Fruit fly (Drosophila melanogaster) whole organism, prepupa: ENCODE measurements around the gene Usp12-46.

Source experiments
- Blimp-1 ChIP-seq: fragments of 200-800 bp; sonication (Bioruptor generic); optimal IDR thresholded peaks from 3 replicates; lab custom pipeline; 2017; ENCODE audit warnings: missing biosample characterization, missing genetic modification characterization, mild to moderate bottlenecking, moderate library complexity, missing genetic modification reagents
- CG10631 ChIP-seq: fragments of 200-800 bp; sonication (Bioruptor generic); optimal IDR thresholded peaks from 2 replicates; lab custom pipeline; 2016; ENCODE audit warnings: missing biosample characterization, missing genetic modification characterization
- CG11294 ChIP-seq: fragments of 200-800 bp; sonication (Bioruptor generic); IDR thresholded peaks from 2 replicates; pipeline ENCODE4 v1.3.6; 2022; ENCODE audit warnings: missing biosample characterization, missing genetic modification characterization
- CG11762 ChIP-seq: fragments of 200-800 bp; sonication (Bioruptor generic); optimal IDR thresholded peaks from 3 replicates; lab custom pipeline; 2016; ENCODE audit warnings: missing biosample characterization, missing genetic modification characterization; ENCODE audit not compliant: insufficient read depth
- CG15336 ChIP-seq: fragments of 200-800 bp; sonication (Bioruptor generic); IDR thresholded peaks from 2 replicates; pipeline ENCODE4 v1.3.6; 2022; ENCODE audit warnings: missing biosample characterization, missing genetic modification characterization
- CG1621 ChIP-seq: fragments of 200-800 bp; sonication (Bioruptor generic); optimal IDR thresholded peaks from 3 replicates; lab custom pipeline; 2018; ENCODE audit warnings: missing biosample characterization, mild to moderate bottlenecking, missing genetic modification characterization
- CG16779 ChIP-seq: fragments of 200-800 bp; sonication (Bioruptor generic); optimal IDR thresholded peaks from 3 replicates; lab custom pipeline; 2017; ENCODE audit warnings: missing biosample characterization, mild to moderate bottlenecking, missing genetic modification characterization
- CG3032 ChIP-seq: fragments of 200-800 bp; optimal IDR thresholded peaks from 2 replicates; lab custom pipeline; 2019; ENCODE audit warnings: missing biosample characterization, mild to moderate bottlenecking, missing genetic modification characterization, moderate library complexity
- CG32006 ChIP-seq: fragments of 200-800 bp; sonication (Bioruptor generic); optimal IDR thresholded peaks from 3 replicates; lab custom pipeline; 2017; ENCODE audit warnings: missing biosample characterization, mild to moderate bottlenecking, missing genetic modification characterization
- CG3919 ChIP-seq: fragments of 200-800 bp; sonication (Bioruptor generic); optimal IDR thresholded peaks from 3 replicates; lab custom pipeline; 2016; ENCODE audit warnings: missing biosample characterization, missing genetic modification characterization
- CG4318 ChIP-seq: fragments of 200-800 bp; sonication (Bioruptor generic); optimal IDR thresholded peaks from 3 replicates; lab custom pipeline; 2017; ENCODE audit warnings: missing biosample characterization, mild to moderate bottlenecking, missing genetic modification characterization
- CG6163 ChIP-seq: fragments of 200-800 bp; sonication (Bioruptor generic); IDR thresholded peaks from 3 replicates; pipeline ENCODE4 v1.3.6; 2022; ENCODE audit warnings: missing biosample characterization, missing genetic modification characterization
- CG6276 ChIP-seq: fragments of 200-800 bp; sonication (Bioruptor generic); optimal IDR thresholded peaks from 2 replicates; lab custom pipeline; 2017; ENCODE audit warnings: missing biosample characterization, mild to moderate bottlenecking, missing genetic modification characterization
- CG6808 ChIP-seq: fragments of 200-800 bp; sonication (Bioruptor generic); optimal IDR thresholded peaks from 3 replicates; lab custom pipeline; 2017; ENCODE audit warnings: missing biosample characterization, missing genetic modification characterization, mild to moderate bottlenecking, moderate library complexity, missing genetic modification reagents
- CG6854 ChIP-seq: fragments of 200-800 bp; sonication (Bioruptor generic); optimal IDR thresholded peaks from 2 replicates; lab custom pipeline; 2017; ENCODE audit warnings: missing biosample characterization, mild to moderate bottlenecking, missing genetic modification characterization
- CG7368 ChIP-seq: fragments of 200-800 bp; sonication (Bioruptor generic); optimal IDR thresholded peaks from 3 replicates; lab custom pipeline; 2016; ENCODE audit warnings: missing biosample characterization, missing genetic modification characterization
- CG8119 ChIP-seq: fragments of 200-800 bp; sonication (Bioruptor generic); IDR thresholded peaks from 3 replicates; pipeline ENCODE4 v1.3.6; 2022; ENCODE audit warnings: missing biosample characterization, missing genetic modification characterization
- CG8319 ChIP-seq: fragments of 200-800 bp; sonication (Bioruptor generic); optimal IDR thresholded peaks from 3 replicates; lab custom pipeline; 2016; ENCODE audit warnings: missing biosample characterization, missing genetic modification characterization
- CG8632 ChIP-seq: fragments of 200-800 bp; sonication (Bioruptor generic); optimal IDR thresholded peaks from 3 replicates; lab custom pipeline; 2016; ENCODE audit warnings: missing biosample characterization, missing genetic modification characterization
- CG9139 ChIP-seq: fragments of 200-800 bp; sonication (Bioruptor generic); optimal IDR thresholded peaks from 3 replicates; lab custom pipeline; 2017; ENCODE audit warnings: missing biosample characterization, mild to moderate bottlenecking, missing genetic modification characterization
- Eip75B ChIP-seq: fragments of 200-800 bp; sonication (Bioruptor generic); optimal IDR thresholded peaks from 3 replicates; lab custom pipeline; 2016; ENCODE audit warnings: missing biosample characterization, missing genetic modification characterization
- Eip78C ChIP-seq: fragments of 200-800 bp; sonication (Bioruptor generic); peaks from one replicate; lab custom pipeline; 2016; ENCODE audit warnings: missing biosample characterization, missing genetic modification characterization
- Ets21C ChIP-seq: fragments of 200-800 bp; sonication (Bioruptor generic); optimal IDR thresholded peaks from 3 replicates; lab custom pipeline; 2016; ENCODE audit warnings: missing biosample characterization, missing genetic modification characterization
- Ets96B ChIP-seq: fragments of 200-800 bp; optimal IDR thresholded peaks from 2 replicates; lab custom pipeline; 2019; ENCODE audit warnings: missing biosample characterization, mild to moderate bottlenecking, missing genetic modification characterization, moderate library complexity
- Gug ChIP-seq: fragments of 200-800 bp; sonication (Bioruptor generic); IDR thresholded peaks from 2 replicates; pipeline ENCODE4 v1.3.6; 2022; ENCODE audit warnings: missing biosample characterization, missing genetic modification characterization
- Hr4 ChIP-seq: fragments of 200-800 bp; sonication (Bioruptor generic); optimal IDR thresholded peaks from 3 replicates; lab custom pipeline; 2016; ENCODE audit warnings: missing biosample characterization, missing genetic modification characterization
- Lpt ChIP-seq: fragments of 200-800 bp; sonication (Bioruptor generic); optimal IDR thresholded peaks from 3 replicates; lab custom pipeline; 2016; ENCODE audit warnings: missing biosample characterization, missing genetic modification characterization
- Met ChIP-seq: fragments of 200-800 bp; sonication (Bioruptor generic); optimal IDR thresholded peaks from 3 replicates; lab custom pipeline; 2016; ENCODE audit warnings: missing biosample characterization, missing genetic modification characterization
- OdsH ChIP-seq: fragments of 200-800 bp; sonication (Bioruptor generic); optimal IDR thresholded peaks from 3 replicates; lab custom pipeline; 2016; ENCODE audit warnings: missing biosample characterization, missing genetic modification characterization
- Sox102F ChIP-seq: fragments of 200-800 bp; sonication (Bioruptor generic); optimal IDR thresholded peaks from 2 replicates; lab custom pipeline; 2016; ENCODE audit warnings: missing biosample characterization, mild to moderate bottlenecking, missing genetic modification characterization
- Sox14 ChIP-seq: fragments of 200-800 bp; sonication (Bioruptor generic); optimal IDR thresholded peaks from 3 replicates; lab custom pipeline; 2016; ENCODE audit warnings: missing biosample characterization, missing genetic modification characterization
- achi ChIP-seq: fragments of 200-800 bp; sonication (Bioruptor generic); optimal IDR thresholded peaks from 3 replicates; lab custom pipeline; 2016; ENCODE audit warnings: missing biosample characterization, missing genetic modification characterization
- acj6 ChIP-seq: fragments of 200-800 bp; sonication (Bioruptor generic); optimal IDR thresholded peaks from 3 replicates; lab custom pipeline; 2016; ENCODE audit warnings: missing biosample characterization, missing genetic modification characterization
- cyc ChIP-seq: fragments of 200-800 bp; sonication (Bioruptor generic); optimal IDR thresholded peaks from 3 replicates; lab custom pipeline; 2016; ENCODE audit warnings: missing biosample characterization, missing genetic modification characterization
- eg ChIP-seq: fragments of 200-800 bp; sonication (Bioruptor generic); IDR thresholded peaks from 3 replicates; pipeline ENCODE4 v1.3.6; 2022; ENCODE audit warnings: missing biosample characterization, missing genetic modification characterization
- fd59A ChIP-seq: fragments of 200-800 bp; sonication (Bioruptor generic); optimal IDR thresholded peaks from 2 replicates; lab custom pipeline; 2017; ENCODE audit warnings: missing biosample characterization, mild to moderate bottlenecking, missing genetic modification characterization, missing genetic modification reagents
- fd85E ChIP-seq: fragments of 200-800 bp; sonication (Bioruptor generic); optimal IDR thresholded peaks from 3 replicates; lab custom pipeline; 2016; ENCODE audit warnings: missing biosample characterization, missing genetic modification characterization
- fkh ChIP-seq: fragments of 200-800 bp; sonication (Bioruptor generic); optimal IDR thresholded peaks from 3 replicates; lab custom pipeline; 2017; ENCODE audit warnings: missing biosample characterization, mild to moderate bottlenecking, missing genetic modification characterization, moderate library complexity
- net ChIP-seq: fragments of 200-800 bp; sonication (Bioruptor generic); optimal IDR thresholded peaks from 3 replicates; lab custom pipeline; 2016; ENCODE audit warnings: missing biosample characterization, missing genetic modification characterization
- pdm3 ChIP-seq: fragments of 200-800 bp; sonication (Bioruptor generic); optimal IDR thresholded peaks from 3 replicates; lab custom pipeline; 2016; ENCODE audit warnings: missing biosample characterization, missing genetic modification characterization
- salr ChIP-seq, 2 experiments: fragments of 200-800 bp; sonication (Bioruptor generic); optimal IDR thresholded peaks; 3 replicates each; lab custom pipeline; 2016 to 2018; ENCODE audit warnings: missing biosample characterization in 2 of 2, missing genetic modification characterization in 2 of 2, mild to moderate bottlenecking in 1 of 2
- spab ChIP-seq: fragments of 200-800 bp; sonication (Bioruptor generic); optimal IDR thresholded peaks from 2 replicates; lab custom pipeline; 2017; ENCODE audit warnings: missing biosample characterization, mild to moderate bottlenecking, missing genetic modification characterization, missing genetic modification reagents
- ss ChIP-seq, 2 experiments: fragments of 200-800 bp; sonication (Bioruptor generic); optimal IDR thresholded peaks; 2 replicates in 1 of 2; 3 replicates in 1 of 2; lab custom pipeline; 2017 to 2018; ENCODE audit warnings: mild to moderate bottlenecking in 2 of 2, missing biosample characterization in 2 of 2, missing genetic modification characterization in 2 of 2, moderate library complexity in 1 of 2
- svp ChIP-seq: fragments of 200-800 bp; sonication (Bioruptor generic); peaks from one replicate; lab custom pipeline; 2016; ENCODE audit warnings: missing biosample characterization, missing genetic modification characterization
- vri ChIP-seq: fragments of 200-800 bp; sonication (Bioruptor generic); optimal IDR thresholded peaks from 3 replicates; lab custom pipeline; 2016; ENCODE audit warnings: missing biosample characterization, mild to moderate bottlenecking, missing genetic modification characterization

Gene Usp12-46

DNA sequence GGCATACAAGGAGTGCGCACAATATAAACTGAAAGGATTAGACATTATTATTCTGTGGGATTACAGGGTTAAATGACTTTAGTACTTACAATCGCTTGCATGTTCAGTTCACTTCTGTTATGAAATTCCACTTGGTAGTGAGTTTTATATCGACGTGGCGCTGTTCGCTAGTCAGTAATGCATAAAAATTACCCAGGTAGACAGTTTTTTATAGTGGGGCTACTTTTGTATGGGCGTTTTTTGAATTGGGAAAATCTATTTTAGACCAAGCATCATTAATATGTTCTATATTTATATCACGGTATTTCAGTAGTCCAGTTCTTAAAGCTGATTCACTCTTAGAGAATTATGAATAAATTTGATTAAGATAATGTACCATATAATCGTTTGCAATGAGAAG lies 21.0 kb downstream of the Usp12-46 start, which contains the start of gene CG43095:
TSS of gene CG43095 (minus strand) at position 101 of the 400 bp plus-strand sequence.
- TF ChIP-seq Hr4 (GFP tag; lab: Kevin White, UChicago) (no peak), Eip75B (GFP tag; lab: Kevin White, UChicago) (no peak), CG6808 (GFP tag; lab: Kevin White, UChicago) (no peak), cyc (no peak)

DNA sequence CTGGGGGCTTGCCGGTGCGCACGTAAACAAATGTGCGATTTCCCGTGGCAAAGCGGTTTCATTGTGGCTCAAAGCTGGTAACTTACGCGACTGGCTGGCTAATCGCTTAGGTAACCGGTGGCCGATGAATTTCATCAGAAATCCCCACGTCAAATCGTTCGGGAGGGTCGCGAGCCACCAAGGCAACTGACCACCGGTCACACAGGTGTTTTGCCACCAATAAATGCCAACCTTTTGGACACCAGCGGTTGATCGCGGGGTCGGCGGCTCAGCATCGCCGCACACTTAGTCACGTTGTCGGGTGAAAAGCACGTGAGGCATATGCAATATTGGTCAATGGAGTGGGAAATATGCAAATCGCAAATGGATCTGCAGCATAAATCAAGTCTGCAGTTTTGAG lies 25.8 kb downstream of the Usp12-46 start:
- TF ChIP-seq salr (GFP tag; optimal IDR thresholded peaks at IDR 0.05; lab: Kevin White, UChicago) (no peak), CG4318 (GFP tag; lab: Kevin White, UChicago) (no peak), Ets96B (tag; lab: Kevin White, UChicago) (no peak), Ets21C (GFP tag; lab: Kevin White, UChicago) (no peak), CG6808 (GFP tag; lab: Kevin White, UChicago) (no peak)

DNA sequence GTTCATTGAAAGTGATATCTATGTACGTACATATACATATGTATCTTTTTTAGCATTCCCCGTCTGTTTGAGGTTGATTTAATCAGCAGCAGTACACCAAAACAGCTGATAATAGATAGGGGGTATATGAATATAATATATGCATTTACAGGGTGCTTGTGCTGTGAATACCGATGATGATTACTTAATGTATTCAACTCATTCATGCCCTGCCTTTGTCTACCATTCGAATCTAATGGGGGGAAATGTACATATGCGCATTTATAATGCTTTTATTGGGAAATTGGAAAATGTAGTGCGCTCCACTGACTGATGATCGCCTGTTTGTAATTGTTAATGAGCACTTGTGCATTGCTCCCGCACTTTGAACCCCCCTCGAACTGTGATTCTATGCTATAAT lies 29.4 kb downstream of the Usp12-46 start:
- TF ChIP-seq svp (GFP tag; lab: Kevin White, UChicago): peak; percentile 58
- TF ChIP-seq CG6854 (GFP tag; lab: Kevin White, UChicago): no peak

DNA sequence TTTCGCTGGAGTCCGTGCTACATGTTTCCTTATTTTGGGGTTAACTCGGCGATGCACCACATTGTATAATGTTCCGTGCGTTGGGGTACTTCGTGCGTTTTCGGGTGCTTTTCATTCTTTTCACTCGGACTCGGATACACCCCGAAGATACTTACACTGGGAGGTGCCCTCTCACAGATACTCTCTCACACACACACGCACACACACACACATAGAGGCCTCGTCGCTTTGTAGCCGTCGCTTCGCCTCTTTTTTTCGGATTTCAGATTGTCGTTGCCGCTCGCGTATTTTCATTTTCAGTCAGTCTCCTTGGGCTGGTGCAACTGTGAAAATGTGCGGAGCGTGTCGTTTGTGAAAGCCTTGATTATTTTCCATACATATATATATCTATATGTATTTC lies 30.7 kb downstream of the Usp12-46 start:
- TF ChIP-seq pdm3 (GFP tag; lab: Kevin White, UChicago): peak; percentile 11
- no peak for TF ChIP-seq CG3032 (tag; lab: Kevin White, UChicago)
- peak; percentile 32 for TF ChIP-seq achi (GFP tag; lab: Kevin White, UChicago)
- TF ChIP-seq svp (GFP tag; lab: Kevin White, UChicago): peak; percentile 87
- peak; percentile 63 for TF ChIP-seq vri (GFP tag; lab: Kevin White, UChicago)
- no peak for TF ChIP-seq spab (GFP tag; lab: Kevin White, UChicago)
- no peak for TF ChIP-seq CG11762 (GFP tag; lab: Kevin White, UChicago)
- peak; percentile 86 for TF ChIP-seq CG6163 (GFP tag; lab: Robert Waterston, UW)
- peak; percentile 79 for TF ChIP-seq fd85E
- no peak for TF ChIP-seq Ets21C (GFP tag; lab: Kevin White, UChicago)
- peak; percentile 42 for TF ChIP-seq CG3919
- peak; percentile 54 for TF ChIP-seq CG6276 (GFP tag; lab: Kevin White, UChicago)
- TF ChIP-seq CG32006: peak; percentile 7
- TF ChIP-seq Eip78C (GFP tag; lab: Kevin White, UChicago): peak; percentile 76
- no peak for TF ChIP-seq CG7368 (GFP tag; lab: Kevin White, UChicago)
- TF ChIP-seq ss (GFP tag; optimal IDR thresholded peaks at IDR 0.05; lab: Kevin White, UChicago): peak; percentile 17 to 49
- no peak for TF ChIP-seq fkh (GFP tag; lab: Kevin White, UChicago)
- TF ChIP-seq OdsH (GFP tag; lab: Kevin White, UChicago): no peak
- peak; percentile 78; the same call in 2 of the 3 replicates for TF ChIP-seq eg (GFP tag; lab: Robert Waterston, UW)
- TF ChIP-seq CG1621 (tag; lab: Kevin White, UChicago): no peak
- TF ChIP-seq Lpt (GFP tag; lab: Kevin White, UChicago): peak; percentile 25
- no peak for TF ChIP-seq acj6
- TF ChIP-seq CG8119 (GFP tag; lab: Robert Waterston, UW): peak; percentile 73
- no peak for TF ChIP-seq fd59A
- no peak for TF ChIP-seq CG8319 (GFP tag; lab: Kevin White, UChicago)
- no peak for TF ChIP-seq Blimp-1 (GFP tag; lab: Kevin White, UChicago)
- peak; percentile 6 for TF ChIP-seq Eip75B (GFP tag; lab: Kevin White, UChicago)
- TF ChIP-seq CG9139 (GFP tag; lab: Kevin White, UChicago): peak; percentile 49
- TF ChIP-seq cyc: no peak
- TF ChIP-seq Ets96B (tag; lab: Kevin White, UChicago): peak; percentile 7
- TF ChIP-seq Sox14: peak; percentile 35
- peak; percentile 79 for TF ChIP-seq CG15336 (GFP tag; lab: Robert Waterston, UW)
- TF ChIP-seq Met (GFP tag; lab: Kevin White, UChicago): no peak
- TF ChIP-seq CG8632 (GFP tag; lab: Kevin White, UChicago): no peak
- peak; percentile 51 for TF ChIP-seq net (GFP tag; lab: Kevin White, UChicago)
- TF ChIP-seq CG11294: peak; percentile 59; the same call in 1 of the 2 replicates
- no peak for TF ChIP-seq Hr4 (GFP tag; lab: Kevin White, UChicago)
- peak; percentile 45; the same call in 1 of the 2 replicates for TF ChIP-seq Gug (GFP tag; lab: Robert Waterston, UW)
- no peak for TF ChIP-seq CG10631 (GFP tag; lab: Kevin White, UChicago)
- TF ChIP-seq CG16779 (tag; lab: Kevin White, UChicago): peak; percentile 22
- peak; percentile 74 for TF ChIP-seq Sox102F
